Fruit fly (Drosophila melanogaster) whole organism, wandering third instar larva: Measurements from ENCODE around the gene CG4854.

Source experiments
- HLH106 ChIP-seq: fragments of 200-800 bp; optimal IDR thresholded peaks from 3 replicates; lab custom pipeline; 2019; ENCODE audit warnings: missing biosample characterization, mild to moderate bottlenecking, missing genetic modification characterization, moderate library complexity
- Hnf4 ChIP-seq: fragments of 200-800 bp; sonication (Bioruptor generic); optimal IDR thresholded peaks from 2 replicates; lab custom pipeline; 2016; ENCODE audit warnings: missing biosample characterization, mild to moderate bottlenecking, missing genetic modification characterization
- Hr78 ChIP-seq: fragments of >200 bp; optimal IDR thresholded peaks from 2 replicates; lab custom pipeline; 2017; ENCODE audit warnings: missing biosample characterization, missing genetic modification characterization
- Myc ChIP-seq: fragments of >200 bp; optimal IDR thresholded peaks from 2 replicates; lab custom pipeline; 2017
- OdsH ChIP-seq: fragments of 200-800 bp; sonication (Bioruptor generic); optimal IDR thresholded peaks from 2 replicates; lab custom pipeline; 2016; ENCODE audit warnings: missing biosample characterization, mild to moderate bottlenecking, missing genetic modification characterization
- brk ChIP-seq: fragments of 200-800 bp; sonication (Bioruptor generic); optimal IDR thresholded peaks from 2 replicates; lab custom pipeline; 2016; ENCODE audit warnings: missing biosample characterization, mild to moderate bottlenecking, missing genetic modification characterization
- pan ChIP-seq: fragments of >200 bp; optimal IDR thresholded peaks from 2 replicates; lab custom pipeline; 2017
- sv ChIP-seq: fragments of 200-800 bp; sonication (Bioruptor generic); optimal IDR thresholded peaks from 3 replicates; lab custom pipeline; 2016; ENCODE audit warnings: missing biosample characterization, missing genetic modification characterization
- usp ChIP-seq: fragments of >200 bp; optimal IDR thresholded peaks from 2 replicates; lab custom pipeline; 2017; ENCODE audit warnings: missing biosample characterization, missing genetic modification characterization
- woc ChIP-seq: sonication (Bioruptor generic); optimal IDR thresholded peaks from 2 replicates; lab custom pipeline; 2016; ENCODE audit warnings: missing biosample characterization, mild to moderate bottlenecking, missing genetic modification characterization

DNA sequence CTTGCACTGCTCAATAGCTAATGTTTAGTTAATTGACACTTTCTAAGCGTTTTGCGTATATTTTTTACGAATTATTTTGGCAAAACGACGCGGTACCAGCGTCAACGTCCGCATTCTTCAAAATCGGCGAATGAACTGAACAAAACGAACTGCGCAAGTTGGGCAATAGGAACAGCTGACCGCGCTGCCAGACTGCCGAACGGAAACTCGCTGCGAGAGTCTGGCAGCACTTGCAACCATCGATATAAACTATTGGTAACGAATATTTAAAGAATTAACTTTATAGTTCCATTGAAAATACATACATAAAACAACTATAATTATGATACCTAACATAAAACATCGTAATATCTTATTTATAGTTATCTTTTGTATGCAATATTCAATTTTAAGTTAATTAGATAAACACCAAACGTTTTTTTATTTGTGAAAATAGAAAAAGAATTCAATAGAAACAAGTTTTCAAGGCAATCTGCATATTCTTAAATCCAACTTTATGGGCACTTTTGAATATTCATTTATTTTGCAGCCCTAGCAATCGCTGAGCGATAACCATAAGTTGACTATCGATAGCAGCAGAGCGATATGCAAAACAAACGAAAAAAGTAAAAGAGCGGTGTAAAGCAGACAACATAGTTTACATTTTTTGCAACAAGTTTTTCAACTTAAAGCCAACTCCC, 19.3 kb upstream of the CG4854 start, which contains the start of the genes Hs6st and MED25:
- TF ChIP-seq Hr78 (GFP tag; lab: Kevin White, UChicago) (no peak), Myc (lab: Kevin White, UChicago) (no peak), Hnf4 (no peak), HLH106 (peak; percentile 34), usp (GFP tag; lab: Kevin White, UChicago) (no peak), OdsH (GFP tag; lab: Kevin White, UChicago) (no peak), pan (no peak), brk (GFP tag; lab: Kevin White, UChicago) (no peak), sv (peak; percentile 32), woc (GFP tag; lab: Kevin White, UChicago) (no peak)
